Worm (Caenorhabditis elegans) whole organism, L1 larva: ENCODE results near the gene Y22D7AL.11.
A peak's percentile ranks its signal among the peaks of the same experiment; 100 is the strongest.

ENCODE experiments used
- C04F5.9 ChIP-seq: sonication (generic microtip); optimal IDR thresholded peaks from 2 replicates; lab custom pipeline; 2016; ENCODE audit warnings: missing genetic modification characterization, missing compliant biosample characterization
- C16A3.4 ChIP-seq: fragments of 150-350 bp; optimal IDR thresholded peaks from 2 replicates; lab custom pipeline; 2014; ENCODE audit warnings: missing biosample characterization, missing genetic modification characterization
- aha-1 ChIP-seq: fragments of 150-350 bp; optimal IDR thresholded peaks from 2 replicates; lab custom pipeline; 2014; ENCODE audit warnings: missing biosample characterization, missing genetic modification characterization
- alr-1 ChIP-seq: fragments of 200-800 bp; sonication (Bioruptor generic); optimal IDR thresholded peaks from 2 replicates; lab custom pipeline; 2018; ENCODE audit warnings: borderline replicate concordance, mild to moderate bottlenecking, missing genetic modification characterization, missing compliant biosample characterization
- aly-2 ChIP-seq: fragments of 150-350 bp; optimal IDR thresholded peaks from 2 replicates; lab custom pipeline; 2014; ENCODE audit warnings: missing biosample characterization, missing genetic modification characterization
- ama-1 ChIP-seq: fragments of 150-350 bp; optimal IDR thresholded peaks from 2 replicates; lab custom pipeline; 2014
- blmp-1 ChIP-seq: fragments of 150-350 bp; optimal IDR thresholded peaks from 2 replicates; lab custom pipeline; 2014; ENCODE audit warnings: missing biosample characterization, missing genetic modification characterization
- ceh-8 ChIP-seq: fragments of 200-800 bp; sonication (Bioruptor generic); optimal IDR thresholded peaks from 2 replicates; lab custom pipeline; 2018; ENCODE audit warnings: mild to moderate bottlenecking, missing genetic modification characterization, moderate library complexity, missing compliant biosample characterization
- ceh-88 ChIP-seq: fragments of 200-800 bp; sonication (Bioruptor generic); IDR thresholded peaks from 2 replicates; pipeline ENCODE4 v1.3.6; 2022; ENCODE audit warnings: missing genetic modification characterization, missing compliant biosample characterization
- dpl-1 ChIP-seq, 3 experiments: fragments of 150-350 bp in 2 of 3; sonication (generic microtip) in 1 of 3; optimal IDR thresholded peaks; 2 replicates each; lab custom pipeline; 2014 to 2017; ENCODE audit warnings: missing biosample characterization in 3 of 3, missing genetic modification characterization in 3 of 3, missing genetic modification reagents in 3 of 3
- dsc-1 ChIP-seq: sonication (generic microtip); optimal IDR thresholded peaks from 2 replicates; lab custom pipeline; 2016; ENCODE audit warnings: mild to moderate bottlenecking, missing genetic modification characterization, missing compliant biosample characterization
- efl-1 ChIP-seq, 4 experiments: fragments of 150-350 bp; optimal IDR thresholded peaks in 3 of 4; peaks in 1 of 4; 1 replicate in 1 of 4; 2 replicates in 3 of 4; lab custom pipeline; 2014; ENCODE audit warnings: missing biosample characterization in 2 of 4, missing genetic modification characterization in 2 of 4, missing genetic modification reagents in 2 of 4
- efl-3 ChIP-seq: fragments of 200-800 bp; sonication (Bioruptor generic); optimal IDR thresholded peaks from 2 replicates; lab custom pipeline; 2018; ENCODE audit warnings: mild to moderate bottlenecking, missing genetic modification characterization, missing compliant biosample characterization
- egl-27 ChIP-seq, 2 experiments: fragments of 150-350 bp in 1 of 2; sonication (generic microtip); optimal IDR thresholded peaks; 3 replicates each; lab custom pipeline; 2017 to 2018; ENCODE audit warnings: missing biosample characterization in 2 of 2, missing genetic modification characterization in 2 of 2, missing genetic modification reagents in 2 of 2
- elt-2 ChIP-seq: sonication (generic microtip); optimal IDR thresholded peaks from 2 replicates; lab custom pipeline; 2016; ENCODE audit warnings: missing genetic modification characterization, mild to moderate bottlenecking, inconsistent platforms, missing compliant biosample characterization, missing genetic modification reagents
- elt-3 ChIP-seq, 6 experiments: fragments of 150-350 bp in 1 of 6; sonication (generic microtip); optimal IDR thresholded peaks; 2 replicates each; lab custom pipeline; 2017 to 2018; ENCODE audit warnings: missing biosample characterization in 6 of 6, missing genetic modification characterization in 6 of 6, inconsistent platforms in 1 of 6
- ets-5 ChIP-seq: fragments of 200-800 bp; sonication (Bioruptor generic); IDR thresholded peaks from 2 replicates; pipeline ENCODE4 v1.3.6; 2022; ENCODE audit warnings: missing genetic modification characterization, missing compliant biosample characterization
- fkh-10 ChIP-seq: sonication (generic microtip); optimal IDR thresholded peaks from 2 replicates; lab custom pipeline; 2017; ENCODE audit warnings: missing biosample characterization, missing genetic modification reagents, missing genetic modification characterization
- fkh-8 ChIP-seq: sonication (generic microtip); optimal IDR thresholded peaks from 2 replicates; lab custom pipeline; 2016; ENCODE audit warnings: mild to moderate bottlenecking, missing genetic modification characterization, missing compliant biosample characterization
- grh-1 ChIP-seq: fragments of 200-800 bp; sonication (Bioruptor generic); IDR thresholded peaks from 2 replicates; pipeline ENCODE4 v1.3.6; 2022; ENCODE audit warnings: missing genetic modification reagents, missing genetic modification characterization, missing compliant biosample characterization
- hlh-4 ChIP-seq: sonication (generic microtip); optimal IDR thresholded peaks from 2 replicates; lab custom pipeline; 2016; ENCODE audit warnings: mild to moderate bottlenecking, missing genetic modification characterization, missing compliant biosample characterization
- jun-1 ChIP-seq: fragments of 150-350 bp; optimal IDR thresholded peaks from 2 replicates; lab custom pipeline; 2014; ENCODE audit warnings: missing biosample characterization, missing genetic modification reagents, missing genetic modification characterization
- lin-13 ChIP-seq: fragments of 150-350 bp; optimal IDR thresholded peaks from 2 replicates; lab custom pipeline; 2014; ENCODE audit warnings: missing biosample characterization, missing genetic modification reagents, missing genetic modification characterization
- lin-14 ChIP-seq: fragments of 200-800 bp; sonication (Bioruptor generic); optimal IDR thresholded peaks from 2 replicates; lab custom pipeline; 2018; ENCODE audit warnings: mild to moderate bottlenecking, missing genetic modification characterization, moderate library complexity, missing compliant biosample characterization
- lin-35 ChIP-seq, 2 experiments: fragments of 150-350 bp; optimal IDR thresholded peaks; 2 replicates each; lab custom pipeline; 2014; ENCODE audit warnings: missing biosample characterization in 2 of 2, missing genetic modification characterization in 2 of 2, missing genetic modification reagents in 2 of 2
- lin-39 ChIP-seq: fragments of 150-350 bp; optimal IDR thresholded peaks from 2 replicates; lab custom pipeline; 2014; ENCODE audit warnings: missing biosample characterization, missing genetic modification reagents, missing genetic modification characterization
- lir-3 ChIP-seq: sonication (generic microtip); optimal IDR thresholded peaks from 2 replicates; lab custom pipeline; 2016; ENCODE audit warnings: mild to moderate bottlenecking, missing genetic modification characterization, moderate library complexity, missing compliant biosample characterization; ENCODE audit not compliant: poor library complexity
- lsy-2 ChIP-seq, 2 experiments: fragments of 150-350 bp; optimal IDR thresholded peaks; 2 replicates each; lab custom pipeline; 2014; ENCODE audit warnings: missing biosample characterization in 2 of 2, missing genetic modification characterization in 2 of 2
- mab-9 ChIP-seq: fragments of 200-800 bp; sonication (Bioruptor generic); IDR thresholded peaks from 2 replicates; pipeline ENCODE4 v1.3.6; 2022; ENCODE audit warnings: missing genetic modification reagents, missing genetic modification characterization, missing compliant biosample characterization
- mef-2 ChIP-seq: fragments of 150-350 bp; optimal IDR thresholded peaks from 2 replicates; lab custom pipeline; 2014; ENCODE audit warnings: missing biosample characterization, missing genetic modification characterization
- mep-1 ChIP-seq: fragments of 150-350 bp; optimal IDR thresholded peaks from 2 replicates; lab custom pipeline; 2014; ENCODE audit warnings: missing biosample characterization, missing genetic modification characterization
- nhr-19 ChIP-seq: fragments of 200-800 bp; sonication (Bioruptor generic); conservative IDR thresholded peaks from 2 replicates; pipeline ENCODE4 v1.3.6; 2022; ENCODE audit warnings: missing genetic modification characterization, missing compliant biosample characterization
- nhr-20 ChIP-seq: sonication (generic microtip); optimal IDR thresholded peaks from 2 replicates; lab custom pipeline; 2016; ENCODE audit warnings: mild to moderate bottlenecking, missing genetic modification characterization, missing compliant biosample characterization
- nhr-28 ChIP-seq: fragments of 150-350 bp; optimal IDR thresholded peaks from 2 replicates; lab custom pipeline; 2014; ENCODE audit warnings: missing biosample characterization, missing genetic modification characterization
- nhr-47 ChIP-seq: sonication (generic microtip); optimal IDR thresholded peaks from 2 replicates; lab custom pipeline; 2016; ENCODE audit warnings: mild to moderate bottlenecking, missing genetic modification characterization, moderate library complexity, missing compliant biosample characterization
- nhr-71 ChIP-seq: sonication (generic microtip); optimal IDR thresholded peaks from 2 replicates; lab custom pipeline; 2016; ENCODE audit warnings: mild to moderate bottlenecking, missing genetic modification characterization, moderate library complexity, missing compliant biosample characterization
- nhr-85 ChIP-seq: sonication (generic microtip); peaks from one replicate; lab custom pipeline; 2016; ENCODE audit warnings: missing genetic modification characterization, inconsistent platforms, missing compliant biosample characterization
- nhr-90 ChIP-seq: sonication (generic microtip); optimal IDR thresholded peaks from 2 replicates; lab custom pipeline; 2016; ENCODE audit warnings: mild to moderate bottlenecking, missing genetic modification characterization, missing compliant biosample characterization; ENCODE audit not compliant: poor library complexity
- pag-3 ChIP-seq: sonication (generic microtip); optimal IDR thresholded peaks from 2 replicates; lab custom pipeline; 2017; ENCODE audit warnings: missing genetic modification characterization, mild to moderate bottlenecking, missing compliant biosample characterization, antibody characterized with exemption, borderline replicate concordance; ENCODE audit not compliant: insufficient read depth
- pax-3 ChIP-seq: fragments of 200-800 bp; sonication (Bioruptor generic); optimal IDR thresholded peaks from 2 replicates; lab custom pipeline; 2018; ENCODE audit warnings: mild to moderate bottlenecking, missing genetic modification characterization, moderate library complexity, missing compliant biosample characterization
- rnt-1 ChIP-seq: sonication (generic microtip); optimal IDR thresholded peaks from 2 replicates; lab custom pipeline; 2016; ENCODE audit warnings: mild to moderate bottlenecking, missing genetic modification characterization, moderate library complexity, missing compliant biosample characterization
- snpc-4 ChIP-seq: fragments of 150-350 bp; optimal IDR thresholded peaks from 2 replicates; lab custom pipeline; 2014; ENCODE audit warnings: missing biosample characterization, missing genetic modification characterization
- snu-23 ChIP-seq: sonication (generic microtip); optimal IDR thresholded peaks from 2 replicates; lab custom pipeline; 2016; ENCODE audit warnings: missing genetic modification characterization, missing compliant biosample characterization
- tbx-2 ChIP-seq: sonication (generic microtip); optimal IDR thresholded peaks from 2 replicates; lab custom pipeline; 2016; ENCODE audit warnings: missing genetic modification characterization, missing compliant biosample characterization
- tlp-1 ChIP-seq: fragments of 150-350 bp; optimal IDR thresholded peaks from 2 replicates; lab custom pipeline; 2014; ENCODE audit warnings: missing biosample characterization, missing genetic modification characterization
- unc-62 ChIP-seq: fragments of 150-350 bp; optimal IDR thresholded peaks from 2 replicates; lab custom pipeline; 2014; ENCODE audit warnings: missing biosample characterization, missing genetic modification reagents, missing genetic modification characterization
- vab-15 ChIP-seq: sonication (generic microtip); optimal IDR thresholded peaks from 2 replicates; lab custom pipeline; 2017; ENCODE audit warnings: missing genotype, mild to moderate bottlenecking, missing genetic modification characterization, missing compliant biosample characterization
- xbp-1 ChIP-seq: sonication (generic microtip); optimal IDR thresholded peaks from 2 replicates; lab custom pipeline; 2016; ENCODE audit warnings: missing genetic modification characterization, missing compliant biosample characterization
- ztf-11 ChIP-seq, 2 experiments: sonication (generic microtip); optimal IDR thresholded peaks; 2 replicates each; lab custom pipeline; 2016 to 2017; ENCODE audit warnings: missing genetic modification characterization in 2 of 2, missing biosample characterization in 1 of 2, missing compliant biosample characterization in 1 of 2
- ztf-4 ChIP-seq: fragments of 150-350 bp; optimal IDR thresholded peaks from 2 replicates; lab custom pipeline; 2014; ENCODE audit warnings: missing biosample characterization, missing genetic modification characterization

Gene Y22D7AL.11

DNA sequence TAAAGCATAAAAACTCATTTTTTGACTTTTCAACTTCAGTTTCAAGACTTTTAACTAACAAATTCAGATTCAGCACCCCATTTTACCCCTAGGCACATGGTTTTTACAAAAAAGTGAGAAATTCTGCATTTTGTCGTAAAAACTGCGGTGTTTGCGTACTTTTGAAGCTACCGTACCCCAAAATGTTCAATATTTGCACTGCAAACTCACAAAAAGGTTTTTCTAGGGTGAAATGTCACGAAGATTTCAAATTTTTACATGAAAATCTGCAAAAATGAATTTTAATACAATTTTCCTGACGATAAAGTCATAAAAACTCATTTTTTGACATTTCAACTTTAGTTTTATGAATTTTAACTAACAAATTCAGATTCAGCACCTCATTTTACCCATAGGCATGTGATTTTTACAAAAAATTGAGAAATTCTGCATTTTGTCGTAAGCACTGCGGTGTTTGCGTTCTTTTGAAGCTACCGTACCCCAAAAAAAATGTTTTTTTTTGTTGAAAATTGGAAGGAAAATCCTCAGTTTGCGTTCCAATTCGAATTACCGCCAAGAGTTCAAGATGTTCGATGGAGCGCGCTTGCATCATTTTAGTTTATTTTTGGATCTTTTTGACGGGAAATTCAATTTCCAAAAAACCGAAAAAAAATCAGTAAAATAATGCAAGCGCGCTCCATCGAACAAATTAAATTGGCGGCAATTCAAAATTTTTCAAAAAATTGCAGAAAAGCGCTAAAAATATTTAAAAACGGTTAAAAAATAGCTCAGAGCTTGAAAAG, 17.7 kb downstream of the Y22D7AL.11 start:
- TF ChIP-seq dpl-1 (GFP tag; optimal IDR thresholded peaks at IDR 0.05; lab: Kevin White, UChicago) (peak; percentile 32 to 62 (median 55)), pag-3 (tag; lab: Kevin White, UChicago) (no peak), nhr-19 (GFP tag; lab: Robert Waterston, UW) (peak; percentile 19; the same call in 1 of the 2 replicates), C16A3.4 (tag; lab: Kevin White, UChicago) (no peak), lin-13 (peak; percentile 64), lir-3 (no peak), ama-1 (lab: Kevin White, UChicago) (peak; percentile 71), ceh-88 (GFP tag; lab: Robert Waterston, UW) (no peak), ets-5 (GFP tag; lab: Robert Waterston, UW) (0 out of 2 replicates have a peak, but pooled peaks have one; percentile 50), nhr-47 (peak; percentile 31), lin-14 (GFP tag; lab: Kevin White, UChicago) (no peak), mef-2 (tag; lab: Kevin White, UChicago) (no peak), efl-1 (optimal IDR thresholded peaks at IDR 0.05; lab: Kevin White, UChicago) (peak in 1 of 2 experiments; percentile 29), efl-1 (GFP tag; optimal IDR thresholded peaks at IDR 0.05 in 1 of 2; lab: Kevin White, UChicago) (peak; percentile 70 to 97), C04F5.9 (tag; lab: Kevin White, UChicago) (no peak), snpc-4 (tag; lab: Kevin White, UChicago) (no peak), tlp-1 (tag; lab: Kevin White, UChicago) (no peak), tbx-2 (tag; lab: Kevin White, UChicago) (no peak), vab-15 (no peak), lin-35 (GFP tag; optimal IDR thresholded peaks at IDR 0.05; lab: Kevin White, UChicago) (peak; percentile 30 to 71), nhr-71 (tag; lab: Kevin White, UChicago) (peak; percentile 45), nhr-85 (tag; lab: Kevin White, UChicago) (peak; percentile 73), ceh-8 (GFP tag; lab: Kevin White, UChicago) (no peak), efl-3 (GFP tag; lab: Kevin White, UChicago) (no peak), fkh-10 (GFP tag; lab: Kevin White, UChicago) (no peak), nhr-20 (tag; lab: Kevin White, UChicago) (peak; percentile 20), hlh-4 (tag; lab: Kevin White, UChicago) (no peak), nhr-28 (tag; lab: Kevin White, UChicago) (no peak), dsc-1 (tag; lab: Kevin White, UChicago) (no peak), blmp-1 (tag; lab: Kevin White, UChicago) (no peak), rnt-1 (tag; lab: Kevin White, UChicago) (peak; percentile 36), ztf-4 (tag; lab: Kevin White, UChicago) (peak; percentile 23), alr-1 (tag; lab: Kevin White, UChicago) (no peak), xbp-1 (tag; lab: Kevin White, UChicago) (peak; percentile 6), jun-1 (tag; lab: Kevin White, UChicago) (no peak), lin-39 (tag; lab: Kevin White, UChicago) (no peak), elt-3 (tag; optimal IDR thresholded peaks at IDR 0.05; lab: Kevin White, UChicago) (no peak), fkh-8 (tag; lab: Kevin White, UChicago) (no peak), lsy-2 (tag; optimal IDR thresholded peaks at IDR 0.05; lab: Kevin White, UChicago) (peak; percentile 47 to 81), ztf-11 (tag; optimal IDR thresholded peaks at IDR 0.05; lab: Kevin White, UChicago) (no peak), pax-3 (tag; lab: Kevin White, UChicago) (no peak), aha-1 (tag; lab: Kevin White, UChicago) (no peak), snu-23 (GFP tag; lab: Kevin White, UChicago) (peak; percentile 22), aly-2 (tag; lab: Kevin White, UChicago) (peak; percentile 39), grh-1 (GFP tag; lab: Robert Waterston, UW) (no peak), elt-2 (tag; lab: Kevin White, UChicago) (peak; percentile 28), mep-1 (tag; lab: Kevin White, UChicago) (peak; percentile 1), nhr-90 (tag; lab: Kevin White, UChicago) (peak; percentile 20), mab-9 (GFP tag; lab: Robert Waterston, UW) (no peak), unc-62 (GFP tag; lab: Kevin White, UChicago) (no peak), egl-27 (tag; optimal IDR thresholded peaks at IDR 0.05; lab: Kevin White, UChicago) (no peak)
